Worm (Caenorhabditis elegans): ENCODE data around the gene F10B5.3.
A peak's percentile ranks its signal among the peaks of the same experiment; 100 is the strongest.

Gene F10B5.3

ce11 chrII:8138015-8138546, 11.7 kb downstream of the F10B5.3 start, which contains the start of gene cdc-48.2:
cdc-48.2 (plus strand) TSS chrII:8138496.
- TF ChIP-seq jun-1 (tag; optimal IDR thresholded peaks at IDR 0.05) = no peak
- no peak for TF ChIP-seq unc-62 (GFP tag; optimal IDR thresholded peaks at IDR 0.05 in 1 of 2)
- no peak for TF ChIP-seq unc-62 (tag; optimal IDR thresholded peaks at IDR 0.05)
- no peak for TF ChIP-seq ceh-28 (tag; optimal IDR thresholded peaks at IDR 0.05)
- no peak for TF ChIP-seq snpc-1.2 (GFP tag; IDR thresholded peaks at IDR 0.05)
- TF ChIP-seq Y5F2A.4 (GFP tag; optimal IDR thresholded peaks at IDR 0.05) = no peak
- TF ChIP-seq ctbp-1 (GFP tag; IDR thresholded peaks at IDR 0.05) = 0 out of 2 replicates have a peak, but pooled peaks have one; percentile 28
- TF ChIP-seq ceh-62 (tag; optimal IDR thresholded peaks at IDR 0.05) = no peak
- no peak for TF ChIP-seq daf-19 (GFP tag; conservative IDR thresholded peaks at IDR 0.05)
- no peak for TF ChIP-seq F49E8.2 (tag; optimal IDR thresholded peaks at IDR 0.05; ENCODE audit: borderline replicate concordance)
- peak; percentile 48 for TF ChIP-seq lin-38 (GFP tag; IDR thresholded peaks at IDR 0.05)
- TF ChIP-seq zfp-3 (GFP tag; conservative IDR thresholded peaks at IDR 0.05) = no peak
- no peak for TF ChIP-seq R02D3.7 (tag; optimal IDR thresholded peaks at IDR 0.05)
- no peak for TF ChIP-seq snpc-4 (tag; optimal IDR thresholded peaks at IDR 0.05)
- peak in 1 of 2 experiments; percentile 62 for TF ChIP-seq lsy-2 (tag; optimal IDR thresholded peaks at IDR 0.05)
- TF ChIP-seq gei-8 (GFP tag; optimal IDR thresholded peaks at IDR 0.05) = no peak
- TF ChIP-seq Y48G9A.11 (GFP tag; IDR thresholded peaks at IDR 0.05) = no peak
- no peak for TF ChIP-seq unc-39 (tag; optimal IDR thresholded peaks at IDR 0.05)
- TF ChIP-seq mes-2 (tag; optimal IDR thresholded peaks at IDR 0.05; ENCODE audit: poor library complexity, severe bottlenecking) = peak; percentile 35
- no peak for TF ChIP-seq lir-3 (tag; optimal IDR thresholded peaks at IDR 0.05)
- TF ChIP-seq Y105C5A.15 (GFP tag; IDR thresholded peaks at IDR 0.05) = no peak
- no peak for TF ChIP-seq zfp-2 (tag; optimal IDR thresholded peaks at IDR 0.05)
- peak; percentile 7 for TF ChIP-seq mxl-3 (GFP tag; optimal IDR thresholded peaks at IDR 0.05)

ce11 chrII:8137379-8137778, 12.5 kb downstream of the F10B5.3 start:
- TF ChIP-seq egl-27 (tag; optimal IDR thresholded peaks at IDR 0.05) = no peak
- peak; percentile 74 for TF ChIP-seq lin-38 (GFP tag; IDR thresholded peaks at IDR 0.05)
- peak; percentile 41 for TF ChIP-seq aha-1 (tag)
- no peak for TF ChIP-seq T26A8.4 (GFP tag; IDR thresholded peaks at IDR 0.05)
- peak; percentile 41 for TF ChIP-seq dpl-1 (GFP tag; optimal IDR thresholded peaks at IDR 0.05)
- TF ChIP-seq unc-130 (GFP tag; optimal IDR thresholded peaks at IDR 0.05) = peak; percentile 32
- TF ChIP-seq mep-1 (tag; optimal IDR thresholded peaks at IDR 0.05) = peak; percentile 30
- peak in 1 of 2 experiments; percentile 59 for TF ChIP-seq lsy-2 (tag; optimal IDR thresholded peaks at IDR 0.05)
- peak; percentile 43 for TF ChIP-seq mes-2 (tag; optimal IDR thresholded peaks at IDR 0.05; ENCODE audit: poor library complexity, severe bottlenecking)
- TF ChIP-seq hif-1 (tag; optimal IDR thresholded peaks at IDR 0.05) = peak in 1 of 2 experiments; percentile 67
- TF ChIP-seq skn-1 (tag; optimal IDR thresholded peaks at IDR 0.05) = no peak
- TF ChIP-seq hmg-1.1 (GFP tag; IDR thresholded peaks at IDR 0.05) = peak; percentile 44; the same call in 1 of the 2 replicates
- no peak for TF ChIP-seq fos-1 (tag; optimal IDR thresholded peaks at IDR 0.05)

ce11 chrII:8136818-8137217, 13.0 kb downstream of the F10B5.3 start, which contains the start of gene ctns-1:
ctns-1 (minus strand) TSS chrII:8136918.
- TF ChIP-seq T20F7.1 (GFP tag; optimal IDR thresholded peaks at IDR 0.05) (no peak), daf-16 (GFP tag; optimal IDR thresholded peaks at IDR 0.05) (no peak), daf-16 (tag; optimal IDR thresholded peaks at IDR 0.05) (peak; percentile 54), mes-2 (tag; optimal IDR thresholded peaks at IDR 0.05; ENCODE audit: poor library complexity, severe bottlenecking) (peak; percentile 8), lin-38 (GFP tag; IDR thresholded peaks at IDR 0.05) (peak; percentile 10; the same call in 1 of the 2 replicates)

- peak in 1 of 2 experiments; percentile 94 for TF ChIP-seq unc-62 (GFP tag; optimal IDR thresholded peaks at IDR 0.05 in 1 of 2)
- TF ChIP-seq unc-62 (tag; optimal IDR thresholded peaks at IDR 0.05) = no peak
- TF ChIP-seq daf-8 (GFP tag; IDR thresholded peaks at IDR 0.05) = no peak
Observed at ce11 chrII:8135953-8136352, 13.9 kb downstream of the F10B5.3 start.
